Worm (Caenorhabditis elegans): ENCODE data around the gene cpr-4.
A peak's percentile ranks its signal among the peaks of the same experiment; 100 is the strongest.

The cpr-4 gene

DNA sequence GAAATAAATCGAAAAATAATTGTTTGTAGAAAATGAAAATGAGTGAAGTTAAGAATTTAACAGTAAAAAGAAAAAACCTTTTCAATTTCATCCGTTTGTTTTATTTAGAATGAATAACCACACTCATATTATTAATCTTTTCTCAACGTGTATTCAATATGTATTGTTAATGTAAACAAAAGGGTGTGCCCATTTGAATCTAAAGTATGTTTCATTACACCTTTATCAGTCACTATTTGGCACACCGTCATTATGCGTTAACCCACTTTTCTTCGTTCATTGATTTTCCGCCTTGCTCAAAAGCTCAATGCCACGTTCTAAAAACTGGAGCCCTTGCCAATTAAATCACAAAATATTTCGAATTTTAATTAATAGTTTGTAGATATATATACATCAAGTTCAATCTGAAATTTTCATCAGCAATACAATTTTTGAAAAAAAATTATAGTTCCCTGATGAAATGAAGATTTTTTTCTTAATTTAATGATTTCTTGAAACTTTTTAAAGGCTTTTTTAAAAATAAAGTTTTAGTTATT lies 48.6 kb upstream of the cpr-4 start, which contains the start of gene K04A8.1:
Gene K04A8.1, plus strand, starts transcription at position 486 of the 536 bp plus-strand sequence.
- TF ChIP-seq zip-2 (tag; optimal IDR thresholded peaks at IDR 0.05) (no peak), ces-1 (GFP tag; optimal IDR thresholded peaks at IDR 0.05) (no peak), arid-1 (GFP tag; conservative IDR thresholded peaks at IDR 0.05) (no peak), nhr-28 (tag; optimal IDR thresholded peaks at IDR 0.05) (peak; percentile 45), ceh-20 (GFP tag; IDR thresholded peaks at IDR 0.05) (no peak), hif-1 (tag; optimal IDR thresholded peaks at IDR 0.05) (no peak), php-3 (GFP tag; IDR thresholded peaks at IDR 0.05) (no peak), lin-39 (tag; optimal IDR thresholded peaks at IDR 0.05) (no peak), pqm-1 (tag; optimal IDR thresholded peaks at IDR 0.05) (peak; percentile 69), gei-8 (GFP tag; optimal IDR thresholded peaks at IDR 0.05) (no peak), R02D3.7 (tag; optimal IDR thresholded peaks at IDR 0.05) (no peak), daf-16 (GFP tag; optimal IDR thresholded peaks at IDR 0.05) (no peak), daf-16 (tag; optimal IDR thresholded peaks at IDR 0.05) (peak; percentile 75), dve-1 (tag; optimal IDR thresholded peaks at IDR 0.05; ENCODE audit: insufficient read depth) (peak; percentile 50), jun-1 (tag; optimal IDR thresholded peaks at IDR 0.05) (no peak), ama-1 (optimal IDR thresholded peaks at IDR 0.05) (no peak)

- TF ChIP-seq pqm-1 (tag; optimal IDR thresholded peaks at IDR 0.05): peak; percentile 98
- TF ChIP-seq nhr-28 (tag; optimal IDR thresholded peaks at IDR 0.05): peak; percentile 90
- no peak for TF ChIP-seq hlh-30 (tag; optimal IDR thresholded peaks at IDR 0.05; ENCODE audit: insufficient read depth)
- TF ChIP-seq snpc-1.2 (GFP tag; IDR thresholded peaks at IDR 0.05): no peak
- TF ChIP-seq rbr-2 (tag; optimal IDR thresholded peaks at IDR 0.05): no peak
- peak in 1 of 2 experiments; percentile 5 for TF ChIP-seq mdl-1 (tag; optimal IDR thresholded peaks at IDR 0.05)
- TF ChIP-seq F10B5.3 (tag; optimal IDR thresholded peaks at IDR 0.05): no peak
- no peak for TF ChIP-seq daf-16 (GFP tag; optimal IDR thresholded peaks at IDR 0.05)
- TF ChIP-seq daf-16 (tag; optimal IDR thresholded peaks at IDR 0.05): peak; percentile 96
- TF ChIP-seq aha-1 (tag): peak; percentile 90
- peak; percentile 67 for TF ChIP-seq dve-1 (tag; optimal IDR thresholded peaks at IDR 0.05; ENCODE audit: insufficient read depth)
- TF ChIP-seq nhr-11 (tag; optimal IDR thresholded peaks at IDR 0.05): no peak
- no peak for TF ChIP-seq nhr-76 (tag; optimal IDR thresholded peaks at IDR 0.05)
- TF ChIP-seq dmd-6 (GFP tag; IDR thresholded peaks at IDR 0.05): peak; percentile 33; the same call in 1 of the 2 replicates
These were observed 38.9 kb upstream of the cpr-4 start, which contains the start of gene fut-2 for ce11 chrV:6575406-6576130. Gene fut-2, minus strand, starts transcription at chrV:6575890.

ce11 chrV:6576567-6576966 lies 37.9 kb upstream of the cpr-4 start, which contains the start of gene EGAP9.4:
Gene EGAP9.4, plus strand, starts transcription at chrV:6576867.
- no peak for TF ChIP-seq zag-1 (tag; optimal IDR thresholded peaks at IDR 0.05)
- TF ChIP-seq lin-29 (GFP tag; IDR thresholded peaks at IDR 0.05): no peak
- TF ChIP-seq dmd-6 (GFP tag; IDR thresholded peaks at IDR 0.05): no peak
- no peak for TF ChIP-seq cey-2 (tag; optimal IDR thresholded peaks at IDR 0.05; ENCODE audit: borderline replicate concordance, insufficient read depth)
- no peak for TF ChIP-seq nhr-42 (GFP tag; IDR thresholded peaks at IDR 0.05)
- no peak for TF ChIP-seq ama-1 (optimal IDR thresholded peaks at IDR 0.05)
- TF ChIP-seq mxl-2 (GFP tag; conservative IDR thresholded peaks at IDR 0.05): no peak
- TF ChIP-seq F49E8.2 (tag; optimal IDR thresholded peaks at IDR 0.05; ENCODE audit: borderline replicate concordance): no peak
- TF ChIP-seq jun-1 (tag; optimal IDR thresholded peaks at IDR 0.05): no peak
- TF ChIP-seq ceh-82 (tag; optimal IDR thresholded peaks at IDR 0.05): no peak
- no peak for TF ChIP-seq daf-19 (GFP tag; conservative IDR thresholded peaks at IDR 0.05)
- no peak for TF ChIP-seq sdz-12 (GFP tag; optimal IDR thresholded peaks at IDR 0.05)
- TF ChIP-seq attf-4 (tag; optimal IDR thresholded peaks at IDR 0.05): no peak
- no peak for TF ChIP-seq nhr-111 (GFP tag; optimal IDR thresholded peaks at IDR 0.05)
